Fruit fly (Drosophila melanogaster): ENCODE measurements around the gene IP3K1.

DNA sequence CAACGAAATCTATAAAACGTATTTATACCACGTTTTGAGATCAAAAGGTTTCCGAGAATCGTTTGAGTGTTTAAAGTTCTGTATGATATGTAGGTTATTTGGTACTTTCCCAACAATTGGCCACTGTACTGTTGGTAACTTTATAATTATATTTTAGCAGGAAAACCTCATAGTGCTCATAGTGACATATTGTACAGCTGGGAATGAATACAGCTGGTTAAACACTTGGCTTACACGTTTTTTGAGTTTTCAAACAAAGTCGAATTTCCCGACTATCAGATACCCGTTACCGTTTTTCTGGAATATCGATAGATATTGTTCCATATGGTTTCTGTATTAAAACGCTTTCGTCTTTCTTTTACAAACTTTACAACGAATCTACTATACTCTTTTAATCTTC is 3.8 kb upstream of the IP3K1 start:
- TF ChIP-seq CG8478 (optimal IDR thresholded peaks at IDR 0.05) (no peak), CTCF (optimal IDR thresholded peaks at IDR 0.05) (no peak)
